Fruit fly (Drosophila melanogaster) whole organism, embryonic: ENCODE measurements around the gene CG14984.

ENCODE experiments used
- B-H2 ChIP-seq: fragments of 200-800 bp; sonication (Bioruptor generic); optimal IDR thresholded peaks from 2 replicates; lab custom pipeline; 2018; ENCODE audit warnings: missing biosample characterization, mild to moderate bottlenecking, missing genetic modification characterization
- CG10654 ChIP-seq: fragments of 200-800 bp; sonication (Bioruptor generic); optimal IDR thresholded peaks from 2 replicates; lab custom pipeline; 2016; ENCODE audit warnings: missing biosample characterization, missing genetic modification characterization
- CG11247 ChIP-seq: fragments of 200-800 bp; sonication (Bioruptor generic); IDR thresholded peaks from 2 replicates; pipeline ENCODE4 v1.3.6; 2022; ENCODE audit warnings: missing biosample characterization, missing genetic modification characterization
- CG11560 ChIP-seq: fragments of 200-800 bp; sonication (Bioruptor generic); IDR thresholded peaks from 3 replicates; pipeline ENCODE4 v1.3.6; 2022; ENCODE audit warnings: missing biosample characterization, missing genetic modification characterization
- CG12071 ChIP-seq: fragments of 200-800 bp; sonication (Bioruptor generic); optimal IDR thresholded peaks from 3 replicates; lab custom pipeline; 2018; ENCODE audit warnings: missing biosample characterization, mild to moderate bottlenecking, missing genetic modification characterization
- CG16815 ChIP-seq: fragments of 200-800 bp; sonication (Bioruptor generic); optimal IDR thresholded peaks from 3 replicates; lab custom pipeline; 2017; ENCODE audit warnings: missing biosample characterization, mild to moderate bottlenecking, missing genetic modification characterization
- CG16863 ChIP-seq: fragments of 200-800 bp; sonication (Bioruptor generic); optimal IDR thresholded peaks from 3 replicates; lab custom pipeline; 2016; ENCODE audit warnings: missing biosample characterization, missing genetic modification characterization
- CG31388 ChIP-seq: fragments of 200-800 bp; sonication (Bioruptor generic); optimal IDR thresholded peaks from 2 replicates; lab custom pipeline; 2016; ENCODE audit warnings: missing biosample characterization, missing genetic modification characterization
- CG42726 ChIP-seq: fragments of 200-800 bp; sonication (Bioruptor generic); IDR thresholded peaks from 2 replicates; pipeline ENCODE4 v1.3.6; 2022; ENCODE audit warnings: missing biosample characterization, missing genetic modification characterization; ENCODE audit not compliant: partially characterized antibody
- CG4730 ChIP-seq: fragments of 200-800 bp; sonication (Bioruptor generic); IDR thresholded peaks from 2 replicates; pipeline ENCODE4 v1.3.6; 2022; ENCODE audit warnings: missing biosample characterization, missing genetic modification characterization
- CG6654 ChIP-seq: fragments of 200-800 bp; sonication (Bioruptor generic); optimal IDR thresholded peaks from 2 replicates; lab custom pipeline; 2017; ENCODE audit warnings: missing biosample characterization, mild to moderate bottlenecking, missing genetic modification characterization
- CG6765 ChIP-seq: fragments of 200-800 bp; sonication (Bioruptor generic); optimal IDR thresholded peaks from 3 replicates; lab custom pipeline; 2017; ENCODE audit warnings: missing biosample characterization, mild to moderate bottlenecking, missing genetic modification characterization
- CG7357 ChIP-seq: fragments of 200-800 bp; sonication (Bioruptor generic); IDR thresholded peaks from 3 replicates; pipeline ENCODE4 v1.3.6; 2022; ENCODE audit warnings: missing biosample characterization, missing genetic modification characterization
- CG7839 ChIP-seq: fragments of 200-800 bp; sonication (Bioruptor generic); optimal IDR thresholded peaks from 3 replicates; lab custom pipeline; 2018; ENCODE audit warnings: missing biosample characterization, mild to moderate bottlenecking, missing genetic modification characterization, moderate library complexity
- CG8290 ChIP-seq, 3 experiments: fragments of 200-800 bp; sonication (Bioruptor generic); optimal IDR thresholded peaks; 2 replicates each; lab custom pipeline; 2016 to 2019; ENCODE audit warnings: missing biosample characterization in 3 of 3, missing genetic modification characterization in 3 of 3, mild to moderate bottlenecking in 2 of 3, moderate library complexity in 1 of 3
- CG8944 ChIP-seq: fragments of 200-800 bp; sonication (Bioruptor generic); optimal IDR thresholded peaks from 3 replicates; lab custom pipeline; 2016; ENCODE audit warnings: missing biosample characterization, missing genetic modification characterization
- CTCF ChIP-seq: fragments of 200-800 bp; sonication (Bioruptor generic); optimal IDR thresholded peaks from 2 replicates; lab custom pipeline; 2017; ENCODE audit warnings: missing biosample characterization, mild to moderate bottlenecking, missing genetic modification characterization, moderate library complexity
- Chrac-16 ChIP-seq: fragments of 200-800 bp; sonication (Bioruptor generic); optimal IDR thresholded peaks from 3 replicates; lab custom pipeline; 2016; ENCODE audit warnings: missing biosample characterization, missing genetic modification characterization
- Dll ChIP-seq: fragments of 200-800 bp; sonication (Bioruptor generic); IDR thresholded peaks from 4 replicates; pipeline ENCODE4 v1.3.6; 2022; ENCODE audit warnings: missing biosample characterization, missing genetic modification characterization; ENCODE audit not compliant: partially characterized antibody
- Doc3 ChIP-seq: fragments of 200-800 bp; sonication (Bioruptor generic); IDR thresholded peaks from 3 replicates; pipeline ENCODE4 v1.3.6; 2022; ENCODE audit warnings: missing biosample characterization, missing genetic modification characterization; ENCODE audit not compliant: partially characterized antibody
- Hmr ChIP-seq: fragments of 200-800 bp; sonication (Bioruptor generic); optimal IDR thresholded peaks from 3 replicates; lab custom pipeline; 2017; ENCODE audit warnings: mild to moderate bottlenecking, missing biosample characterization, missing genetic modification reagents, missing genetic modification characterization
- Hr3 ChIP-seq: fragments of 200-800 bp; sonication (Bioruptor generic); optimal IDR thresholded peaks from 3 replicates; lab custom pipeline; 2016; ENCODE audit warnings: missing biosample characterization, missing genetic modification characterization
- Lim3 ChIP-seq: fragments of 200-800 bp; sonication (Bioruptor generic); IDR thresholded peaks from 2 replicates; pipeline ENCODE4 v1.3.6; 2022; ENCODE audit warnings: missing biosample characterization, missing genetic modification characterization
- Nf-YA ChIP-seq: fragments of 200-800 bp; sonication (Bioruptor generic); IDR thresholded peaks from 2 replicates; pipeline ENCODE4 v1.3.6; 2022; ENCODE audit warnings: missing biosample characterization, missing genetic modification characterization
- Nf-YB ChIP-seq: fragments of 200-800 bp; sonication (Bioruptor generic); optimal IDR thresholded peaks from 3 replicates; lab custom pipeline; 2019; ENCODE audit warnings: missing biosample characterization, mild to moderate bottlenecking, missing genetic modification characterization, moderate library complexity
- Oli ChIP-seq: fragments of 200-800 bp; sonication (Bioruptor generic); optimal IDR thresholded peaks from 2 replicates; lab custom pipeline; 2018; ENCODE audit warnings: missing biosample characterization, mild to moderate bottlenecking, missing genetic modification characterization, moderate library complexity
- Rfx ChIP-seq: fragments of 200-800 bp; sonication (Bioruptor generic); IDR thresholded peaks from 2 replicates; pipeline ENCODE4 v1.3.6; 2022; ENCODE audit warnings: missing biosample characterization, missing genetic modification characterization
- Sox100B ChIP-seq: fragments of 200-800 bp; sonication (Bioruptor generic); optimal IDR thresholded peaks from 3 replicates; lab custom pipeline; 2018; ENCODE audit warnings: missing biosample characterization, mild to moderate bottlenecking, missing genetic modification characterization
- ab ChIP-seq: fragments of 200-800 bp; sonication (Bioruptor generic); optimal IDR thresholded peaks from 2 replicates; lab custom pipeline; 2016; ENCODE audit warnings: missing biosample characterization, missing genetic modification characterization
- ara ChIP-seq: fragments of 200-800 bp; sonication (Bioruptor generic); IDR thresholded peaks from 2 replicates; pipeline ENCODE4 v1.3.6; 2022; ENCODE audit warnings: missing biosample characterization, missing genetic modification characterization
- corto ChIP-seq: fragments of 200-800 bp; sonication (Bioruptor generic); optimal IDR thresholded peaks from 2 replicates; lab custom pipeline; 2016; ENCODE audit warnings: missing biosample characterization, mild to moderate bottlenecking, missing genetic modification characterization, moderate library complexity
- cwo ChIP-seq: fragments of 200-800 bp; sonication (Bioruptor generic); optimal IDR thresholded peaks from 3 replicates; lab custom pipeline; 2017; ENCODE audit warnings: missing biosample characterization, missing genetic modification characterization, mild to moderate bottlenecking, moderate library complexity, missing genetic modification reagents
- danr ChIP-seq: fragments of 200-800 bp; sonication (Bioruptor generic); IDR thresholded peaks from 2 replicates; pipeline ENCODE4 v1.3.6; 2022; ENCODE audit warnings: missing biosample characterization, missing genetic modification characterization
- dimm ChIP-seq: fragments of 200-800 bp; sonication (Bioruptor generic); IDR thresholded peaks from 2 replicates; pipeline ENCODE4 v1.3.6; 2022; ENCODE audit warnings: missing biosample characterization, missing genetic modification characterization
- dmrt11E ChIP-seq: fragments of 200-800 bp; sonication (Bioruptor generic); optimal IDR thresholded peaks from 3 replicates; lab custom pipeline; 2018; ENCODE audit warnings: missing biosample characterization, mild to moderate bottlenecking, missing genetic modification characterization, moderate library complexity
- exex ChIP-seq: fragments of 200-800 bp; sonication (Bioruptor generic); optimal IDR thresholded peaks from 4 replicates; lab custom pipeline; 2018; ENCODE audit warnings: missing biosample characterization, mild to moderate bottlenecking, missing genetic modification characterization, moderate library complexity
- fd64A ChIP-seq: fragments of 200-800 bp; sonication (Bioruptor generic); optimal IDR thresholded peaks from 3 replicates; lab custom pipeline; 2018; ENCODE audit warnings: missing biosample characterization, mild to moderate bottlenecking, missing genetic modification characterization
- fru ChIP-seq: fragments of >200 bp; optimal IDR thresholded peaks from 2 replicates; lab custom pipeline; 2017
- gce ChIP-seq: fragments of 200-800 bp; sonication (Bioruptor generic); IDR thresholded peaks from 3 replicates; pipeline ENCODE4 v1.3.6; 2022; ENCODE audit warnings: missing biosample characterization, missing genetic modification characterization
- gro ChIP-seq: fragments of 200-800 bp; sonication (Bioruptor generic); optimal IDR thresholded peaks from 2 replicates; lab custom pipeline; 2016; ENCODE audit warnings: missing biosample characterization, missing genetic modification characterization
- gsb-n ChIP-seq: fragments of 200-800 bp; sonication (Bioruptor generic); optimal IDR thresholded peaks from 3 replicates; lab custom pipeline; 2018; ENCODE audit warnings: missing biosample characterization, mild to moderate bottlenecking, missing genetic modification characterization
- ken ChIP-seq: fragments of 200-800 bp; sonication (Bioruptor generic); IDR thresholded peaks from 3 replicates; pipeline ENCODE4 v1.3.6; 2022; ENCODE audit warnings: missing biosample characterization, missing genetic modification characterization
- lbe ChIP-seq: fragments of 200-800 bp; sonication (Bioruptor generic); optimal IDR thresholded peaks from 2 replicates; lab custom pipeline; 2016; ENCODE audit warnings: missing biosample characterization, mild to moderate bottlenecking, missing genetic modification characterization
- mld ChIP-seq: fragments of 200-800 bp; sonication (Bioruptor generic); IDR thresholded peaks from 3 replicates; pipeline ENCODE4 v1.3.6; 2022; ENCODE audit warnings: missing biosample characterization, missing genetic modification characterization; ENCODE audit not compliant: partially characterized antibody
- pb ChIP-seq: fragments of 200-800 bp; sonication (Bioruptor generic); optimal IDR thresholded peaks from 3 replicates; lab custom pipeline; 2016; ENCODE audit warnings: missing biosample characterization, missing genetic modification characterization
- sens-2 ChIP-seq: fragments of 200-800 bp; sonication (Bioruptor generic); IDR thresholded peaks from 2 replicates; pipeline ENCODE4 v1.3.6; 2022; ENCODE audit warnings: missing biosample characterization, missing genetic modification characterization
- tx ChIP-seq: fragments of 200-800 bp; sonication (Bioruptor generic); optimal IDR thresholded peaks from 2 replicates; lab custom pipeline; 2016; ENCODE audit warnings: missing biosample characterization, missing genetic modification characterization
- unpg ChIP-seq: fragments of 200-800 bp; sonication (Bioruptor generic); optimal IDR thresholded peaks from 3 replicates; lab custom pipeline; 2018; ENCODE audit warnings: missing biosample characterization, mild to moderate bottlenecking, missing genetic modification characterization, moderate library complexity
- wek ChIP-seq: fragments of 200-800 bp; sonication (Bioruptor generic); optimal IDR thresholded peaks from 3 replicates; lab custom pipeline; 2018; ENCODE audit warnings: missing biosample characterization, mild to moderate bottlenecking, missing genetic modification characterization, moderate library complexity
- zfh1 ChIP-seq: fragments of 200-800 bp; sonication (Bioruptor generic); IDR thresholded peaks from 3 replicates; pipeline ENCODE4 v1.3.6; 2022; ENCODE audit warnings: missing biosample characterization, missing genetic modification characterization

Gene CG14984

dm6 chr3L:3935567-3936207 lies 16.7 kb downstream of the CG14984 start, which contains the start of gene Eip63F-1 (continued):
- peak; percentile 68 for TF ChIP-seq Rfx (GFP tag; lab: Robert Waterston, UW)
- peak; percentile 53 for TF ChIP-seq cwo (GFP tag; lab: Kevin White, UChicago)
- no peak for TF ChIP-seq Dll (GFP tag; lab: Robert Waterston, UW)
- TF ChIP-seq CG8290 (GFP tag; optimal IDR thresholded peaks at IDR 0.05; lab: Kevin White, UChicago) = no peak
- TF ChIP-seq CG8290 (tag; optimal IDR thresholded peaks at IDR 0.05; lab: Kevin White, UChicago) = peak in 1 of 2 experiments; percentile 71
- TF ChIP-seq CG6654 (GFP tag; lab: Kevin White, UChicago) = peak; percentile 7
- TF ChIP-seq dmrt11E (tag; lab: Kevin White, UChicago) = no peak
- TF ChIP-seq CG12071 (GFP tag; lab: Kevin White, UChicago) = peak; percentile 29
- TF ChIP-seq gro (GFP tag; lab: Kevin White, UChicago) = no peak
- TF ChIP-seq Doc3 (GFP tag; lab: Robert Waterston, UW) = no peak
- 0 out of 3 replicates have a peak, but pooled peaks have one; percentile 10 for TF ChIP-seq CG7357
- TF ChIP-seq ken = peak; percentile 46; the same call in 1 of the 3 replicates
- no peak for TF ChIP-seq lbe (GFP tag; lab: Kevin White, UChicago)
- TF ChIP-seq Nf-YB (GFP tag; lab: Kevin White, UChicago) = peak; percentile 52
- TF ChIP-seq CTCF = no peak
- TF ChIP-seq zfh1 (GFP tag; lab: Robert Waterston, UW) = no peak
- no peak for TF ChIP-seq pb (GFP tag; lab: Kevin White, UChicago)
- TF ChIP-seq gsb-n (tag; lab: Kevin White, UChicago) = peak; percentile 8
- no peak for TF ChIP-seq fd64A (GFP tag; lab: Kevin White, UChicago)
- TF ChIP-seq corto (GFP tag; lab: Kevin White, UChicago) = no peak
- no peak for TF ChIP-seq ara (GFP tag; lab: Robert Waterston, UW)
- TF ChIP-seq Lim3 (GFP tag; lab: Robert Waterston, UW) = 0 out of 2 replicates have a peak, but pooled peaks have one; percentile 18
- peak; percentile 0 for TF ChIP-seq CG16815 (GFP tag; lab: Kevin White, UChicago)
- TF ChIP-seq CG42726 (GFP tag; lab: Robert Waterston, UW) = no peak
- TF ChIP-seq Hr3 (GFP tag; lab: Kevin White, UChicago) = peak; percentile 53
- TF ChIP-seq CG16863 (GFP tag; lab: Kevin White, UChicago) = peak; percentile 22
- no peak for TF ChIP-seq mld (GFP tag; lab: Robert Waterston, UW)
- peak; percentile 78 for TF ChIP-seq Oli (tag; lab: Kevin White, UChicago)
- TF ChIP-seq sens-2 (GFP tag; lab: Robert Waterston, UW) = no peak
- peak; percentile 50 for TF ChIP-seq CG6765 (GFP tag; lab: Kevin White, UChicago)
- no peak for TF ChIP-seq wek (GFP tag; lab: Kevin White, UChicago)
- no peak for TF ChIP-seq gce (GFP tag; lab: Robert Waterston, UW)
- TF ChIP-seq CG4730 (GFP tag; lab: Robert Waterston, UW) = no peak
- peak; percentile 11 for TF ChIP-seq exex (tag; lab: Kevin White, UChicago)
- TF ChIP-seq CG11560 (tag; lab: Robert Waterston, UW) = no peak
- TF ChIP-seq CG7839 (tag; lab: Kevin White, UChicago) = peak; percentile 40
- no peak for TF ChIP-seq CG31388 (GFP tag; lab: Kevin White, UChicago)
- no peak for TF ChIP-seq Nf-YA (GFP tag; lab: Robert Waterston, UW)
- no peak for TF ChIP-seq fru (lab: Kevin White, UChicago)
- peak; percentile 57 for TF ChIP-seq Hmr (GFP tag; lab: Kevin White, UChicago)
- TF ChIP-seq CG10654 (GFP tag; lab: Kevin White, UChicago) = peak; percentile 63
- no peak for TF ChIP-seq dimm
- TF ChIP-seq tx (GFP tag; lab: Kevin White, UChicago) = no peak
- no peak for TF ChIP-seq CG8944 (GFP tag; lab: Kevin White, UChicago)
- TF ChIP-seq Sox100B (GFP tag; lab: Kevin White, UChicago) = peak; percentile 85
- TF ChIP-seq Chrac-16 (GFP tag; lab: Kevin White, UChicago) = peak; percentile 37
- TF ChIP-seq ab = no peak
- TF ChIP-seq B-H2 (GFP tag; lab: Kevin White, UChicago) = peak; percentile 34
- TF ChIP-seq danr (GFP tag; lab: Robert Waterston, UW) = peak; percentile 41; the same call in 1 of the 2 replicates
- no peak for TF ChIP-seq CG11247 (GFP tag; lab: Robert Waterston, UW)
- TF ChIP-seq unpg (GFP tag; lab: Kevin White, UChicago) = peak; percentile 64
